Worm (Caenorhabditis elegans): ENCODE results near the gene del-2.
"Not testable (repeated sequence)": the region's sequence is repeated elsewhere in the genome, so short reads cannot be mapped to it uniquely, and the experiment has no call there.

The del-2 gene

DNA sequence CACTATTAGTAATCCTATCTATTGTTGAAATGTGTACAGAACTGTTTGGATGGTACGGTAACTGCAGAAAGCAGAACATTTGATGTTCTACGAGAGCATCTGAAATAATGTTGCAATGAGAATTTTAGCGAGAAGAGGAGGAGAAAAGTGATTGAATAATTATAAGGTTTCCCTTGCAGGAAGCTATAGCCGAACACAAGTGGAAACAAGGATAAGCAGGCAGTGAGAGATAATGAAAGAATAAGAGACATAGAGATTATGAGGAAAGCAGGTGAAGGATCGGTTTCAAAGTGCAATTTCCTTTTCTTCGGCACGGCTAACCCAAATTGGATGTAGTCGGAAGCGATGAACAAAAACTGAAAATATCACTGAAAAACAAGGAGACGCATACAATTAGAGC is at the start of gene del-2:
Gene del-2 (minus strand): TSS at position 101 of the 400 bp plus-strand sequence.
- TF ChIP-seq flh-1 (GFP tag; optimal IDR thresholded peaks at IDR 0.05) = no peak
- no peak for TF ChIP-seq mab-5 (tag; optimal IDR thresholded peaks at IDR 0.05)
- no peak for TF ChIP-seq zip-8 (tag; optimal IDR thresholded peaks at IDR 0.05)
- TF ChIP-seq ham-2 (GFP tag; optimal IDR thresholded peaks at IDR 0.05) = peak; percentile 26
- no peak for TF ChIP-seq lin-32 (GFP tag; optimal IDR thresholded peaks at IDR 0.05)
- peak; percentile 26 for TF ChIP-seq ces-1 (GFP tag; optimal IDR thresholded peaks at IDR 0.05)
- no peak for TF ChIP-seq lin-13 (tag; optimal IDR thresholded peaks at IDR 0.05)
- TF ChIP-seq ceh-83 (GFP tag; optimal IDR thresholded peaks at IDR 0.05) = no peak

DNA sequence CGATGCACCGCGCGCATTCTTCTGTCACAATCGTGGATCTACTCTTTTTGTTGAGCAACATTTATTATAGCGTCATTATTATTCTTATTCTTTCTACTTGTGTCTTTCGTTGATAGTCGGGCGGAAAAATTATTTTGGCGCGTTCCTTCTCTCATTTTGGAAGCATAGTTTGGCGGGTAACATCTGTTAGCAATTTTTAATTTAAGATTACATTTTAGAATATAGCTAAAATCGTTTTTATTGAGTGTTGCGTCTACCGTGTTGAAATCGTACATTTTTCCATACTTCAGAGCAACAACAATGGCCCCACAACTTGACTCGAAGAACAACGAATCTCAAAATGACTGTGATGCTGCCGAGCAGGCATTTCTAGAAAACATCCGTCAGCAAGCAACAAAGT is 48.8 kb upstream of the del-2 start, which contains the start of gene sdz-36:
Gene sdz-36 (plus strand): TSS at position 301 of the 400 bp plus-strand sequence.
- TF ChIP-seq mep-1 (tag; optimal IDR thresholded peaks at IDR 0.05) = no peak
- TF ChIP-seq snpc-4 (tag; optimal IDR thresholded peaks at IDR 0.05) = no peak
- TF ChIP-seq nhr-12 (tag; optimal IDR thresholded peaks at IDR 0.05) = no peak
- TF ChIP-seq lin-13 (tag; optimal IDR thresholded peaks at IDR 0.05) = no peak
- no peak for TF ChIP-seq elt-3 (tag; optimal IDR thresholded peaks at IDR 0.05)
- TF ChIP-seq ceh-83 (GFP tag; optimal IDR thresholded peaks at IDR 0.05) = no peak
- no peak for TF ChIP-seq M03D4.4 (tag; optimal IDR thresholded peaks at IDR 0.05)
- no peak for TF ChIP-seq ztf-11 (tag; optimal IDR thresholded peaks at IDR 0.05)
- TF ChIP-seq mab-5 (tag; optimal IDR thresholded peaks at IDR 0.05) = no peak

DNA sequence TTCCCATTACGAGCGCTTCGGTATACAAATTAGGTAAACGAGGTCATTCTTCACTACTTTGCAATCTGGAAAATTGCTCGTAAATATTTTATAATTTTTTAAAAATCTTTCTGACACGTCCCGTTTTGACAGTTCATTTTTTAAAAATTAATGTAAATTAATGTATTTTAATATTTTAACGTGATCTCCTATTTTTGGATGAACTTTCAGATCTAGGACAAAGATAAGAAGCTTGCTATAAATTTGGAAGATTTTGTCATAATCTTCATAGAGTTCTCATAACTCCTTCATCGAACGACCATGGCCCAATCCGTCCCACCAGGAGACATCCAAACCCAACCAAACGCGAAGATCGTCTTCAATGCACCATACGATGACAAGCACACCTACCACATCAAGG is 46.9 kb upstream of the del-2 start, which contains the start of gene msp-76:
Gene msp-76 (plus strand): TSS at position 301 of the 400 bp plus-strand sequence.
- not testable (repeated sequence) for TF ChIP-seq nhr-76 (tag; optimal IDR thresholded peaks at IDR 0.05); lsy-2 (tag; optimal IDR thresholded peaks at IDR 0.05); sem-2 (GFP tag; optimal IDR thresholded peaks at IDR 0.05)

DNA sequence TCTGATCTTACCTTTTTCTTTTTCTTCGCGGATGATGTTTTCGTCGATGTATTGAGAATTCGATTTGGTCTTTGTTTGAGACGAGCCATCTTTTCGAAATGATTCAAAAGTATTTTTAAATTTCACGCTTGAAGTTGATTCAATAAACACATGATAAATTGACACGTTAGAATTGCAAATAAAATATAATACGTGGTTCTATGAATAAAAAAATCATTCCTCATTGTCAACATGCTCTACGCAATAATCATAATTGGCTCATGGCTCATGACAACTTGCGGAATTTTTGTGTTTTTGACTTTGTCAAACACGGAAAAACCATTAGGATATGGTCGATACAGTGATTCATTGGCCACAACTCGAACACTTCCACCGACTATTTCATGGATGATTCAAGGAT is 41.6 kb upstream of the del-2 start, which contains the start of the genes htas-1 and ZK1251.3:
Gene htas-1 (minus strand): TSS at position 101 of the 400 bp plus-strand sequence.
Gene ZK1251.3 (plus strand): TSS at position 226 of the 400 bp plus-strand sequence.
- TF ChIP-seq mls-2 (tag; optimal IDR thresholded peaks at IDR 0.05) (no peak), lin-32 (GFP tag; optimal IDR thresholded peaks at IDR 0.05) (no peak), ztf-11 (tag; optimal IDR thresholded peaks at IDR 0.05) (no peak), nhr-76 (tag; optimal IDR thresholded peaks at IDR 0.05) (no peak), zip-8 (tag; optimal IDR thresholded peaks at IDR 0.05) (no peak), unc-120 (tag; optimal IDR thresholded peaks at IDR 0.05; ENCODE audit: poor library complexity, severe bottlenecking) (no peak), lsy-2 (tag; optimal IDR thresholded peaks at IDR 0.05) (no peak), pha-4 (tag; optimal IDR thresholded peaks at IDR 0.05) (no peak), unc-39 (tag; optimal IDR thresholded peaks at IDR 0.05) (no peak), nhr-12 (tag; optimal IDR thresholded peaks at IDR 0.05) (no peak), ceh-43 (GFP tag; optimal IDR thresholded peaks at IDR 0.05) (no peak), tbx-8 (GFP tag; optimal IDR thresholded peaks at IDR 0.05) (no peak), blmp-1 (tag; optimal IDR thresholded peaks at IDR 0.05) (no peak)

DNA sequence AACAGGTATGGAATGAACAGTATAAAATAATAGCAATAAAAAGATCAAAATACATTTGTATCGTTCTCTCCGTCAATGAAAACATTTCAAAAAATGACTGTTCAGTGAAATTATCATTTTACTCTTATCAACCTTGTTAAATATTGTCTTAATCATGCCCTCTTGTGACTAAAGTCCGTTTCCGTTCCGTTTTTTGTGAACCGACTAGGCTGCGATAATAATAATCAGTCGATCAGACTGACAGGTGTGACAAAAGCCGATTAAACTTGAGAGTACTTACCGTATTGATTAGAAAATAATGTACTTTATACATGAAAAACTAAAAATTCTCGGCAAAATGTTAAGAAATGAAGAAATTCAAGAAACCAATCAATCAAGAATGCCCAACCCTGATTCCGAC is 40.7 kb upstream of the del-2 start, which contains the start of gene ins-7:
Gene ins-7 (minus strand): TSS at position 332 of the 400 bp plus-strand sequence.
- TF ChIP-seq elt-1 (tag; optimal IDR thresholded peaks at IDR 0.05; ENCODE audit: borderline replicate concordance, insufficient read depth) (no peak), mls-2 (tag; optimal IDR thresholded peaks at IDR 0.05) (no peak), unc-39 (tag; optimal IDR thresholded peaks at IDR 0.05) (no peak), elt-3 (tag; optimal IDR thresholded peaks at IDR 0.05) (no peak), pha-4 (tag; optimal IDR thresholded peaks at IDR 0.05) (no peak), unc-120 (tag; optimal IDR thresholded peaks at IDR 0.05; ENCODE audit: poor library complexity, severe bottlenecking) (no peak)

DNA sequence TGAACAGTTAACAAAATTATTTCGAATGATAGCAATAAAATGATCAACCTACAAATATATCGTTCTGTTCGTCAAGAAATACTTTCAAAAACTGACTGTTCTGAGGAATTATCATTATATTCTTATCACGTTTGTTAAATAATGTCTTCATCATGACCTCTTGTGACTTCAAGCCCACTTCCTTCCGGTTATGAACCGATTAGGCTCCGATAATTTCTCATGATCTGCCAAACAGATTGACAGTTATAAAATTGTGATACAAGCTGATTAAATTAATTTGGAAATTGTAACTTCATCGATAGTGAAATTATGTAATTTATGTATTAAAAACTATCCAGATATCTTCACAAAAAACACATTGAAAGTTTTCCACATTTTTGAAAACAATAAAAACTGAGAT is 39.0 kb upstream of the del-2 start, which contains the start of gene ins-8:
Gene ins-8 (minus strand): TSS at position 101 of the 400 bp plus-strand sequence.
- TF ChIP-seq unc-120 (tag; optimal IDR thresholded peaks at IDR 0.05; ENCODE audit: poor library complexity, severe bottlenecking) (no peak), tbx-8 (GFP tag; optimal IDR thresholded peaks at IDR 0.05) (no peak), nhr-237 (tag; optimal IDR thresholded peaks at IDR 0.05) (no peak), ceh-43 (GFP tag; optimal IDR thresholded peaks at IDR 0.05) (no peak), bed-3 (GFP tag; optimal IDR thresholded peaks at IDR 0.05) (no peak), nhr-12 (tag; optimal IDR thresholded peaks at IDR 0.05) (no peak)
